Worm (Caenorhabditis elegans) whole organism, L1 larva: ENCODE results near the gene nhr-177.

Source experiments
- ces-1 ChIP-seq: fragments of 150-350 bp; optimal IDR thresholded peaks from 2 replicates; lab custom pipeline; 2014; ENCODE audit warnings: missing biosample characterization, missing genetic modification reagents, missing genetic modification characterization
- efl-3 ChIP-seq: fragments of 200-800 bp; sonication (Bioruptor generic); optimal IDR thresholded peaks from 2 replicates; lab custom pipeline; 2018; ENCODE audit warnings: mild to moderate bottlenecking, missing genetic modification characterization, missing compliant biosample characterization
- egl-27 ChIP-seq, 2 experiments: fragments of 150-350 bp in 1 of 2; sonication (generic microtip); optimal IDR thresholded peaks; 3 replicates each; lab custom pipeline; 2017 to 2018; ENCODE audit warnings: missing biosample characterization in 2 of 2, missing genetic modification characterization in 2 of 2, missing genetic modification reagents in 2 of 2
- fkh-10 ChIP-seq: sonication (generic microtip); optimal IDR thresholded peaks from 2 replicates; lab custom pipeline; 2017; ENCODE audit warnings: missing biosample characterization, missing genetic modification reagents, missing genetic modification characterization
- mdl-1 ChIP-seq, 2 experiments: fragments of 150-350 bp; optimal IDR thresholded peaks; 2 replicates each; lab custom pipeline; 2014 to 2017; ENCODE audit warnings: missing biosample characterization in 2 of 2, missing genetic modification characterization in 2 of 2, inconsistent platforms in 1 of 2
- mep-1 ChIP-seq: fragments of 150-350 bp; optimal IDR thresholded peaks from 2 replicates; lab custom pipeline; 2014; ENCODE audit warnings: missing biosample characterization, missing genetic modification characterization
- nhr-19 ChIP-seq: fragments of 200-800 bp; sonication (Bioruptor generic); conservative IDR thresholded peaks from 2 replicates; pipeline ENCODE4 v1.3.6; 2022; ENCODE audit warnings: missing genetic modification characterization, missing compliant biosample characterization
- nhr-28 ChIP-seq: fragments of 150-350 bp; optimal IDR thresholded peaks from 2 replicates; lab custom pipeline; 2014; ENCODE audit warnings: missing biosample characterization, missing genetic modification characterization
- skn-1 ChIP-seq: fragments of 150-350 bp; optimal IDR thresholded peaks from 2 replicates; lab custom pipeline; 2014; ENCODE audit warnings: missing biosample characterization, missing genetic modification characterization
- unc-130 ChIP-seq: fragments of 150-350 bp; optimal IDR thresholded peaks from 2 replicates; lab custom pipeline; 2017; ENCODE audit warnings: missing biosample characterization, missing genetic modification characterization, inconsistent platforms
- unc-62 ChIP-seq: fragments of 150-350 bp; optimal IDR thresholded peaks from 2 replicates; lab custom pipeline; 2014; ENCODE audit warnings: missing biosample characterization, missing genetic modification reagents, missing genetic modification characterization
- unc-86 ChIP-seq: sonication (generic microtip); optimal IDR thresholded peaks from 2 replicates; lab custom pipeline; 2016; ENCODE audit warnings: missing genetic modification characterization, missing compliant biosample characterization
- ztf-11 ChIP-seq, 2 experiments: sonication (generic microtip); optimal IDR thresholded peaks; 2 replicates each; lab custom pipeline; 2016 to 2017; ENCODE audit warnings: missing genetic modification characterization in 2 of 2, missing biosample characterization in 1 of 2, missing compliant biosample characterization in 1 of 2

DNA sequence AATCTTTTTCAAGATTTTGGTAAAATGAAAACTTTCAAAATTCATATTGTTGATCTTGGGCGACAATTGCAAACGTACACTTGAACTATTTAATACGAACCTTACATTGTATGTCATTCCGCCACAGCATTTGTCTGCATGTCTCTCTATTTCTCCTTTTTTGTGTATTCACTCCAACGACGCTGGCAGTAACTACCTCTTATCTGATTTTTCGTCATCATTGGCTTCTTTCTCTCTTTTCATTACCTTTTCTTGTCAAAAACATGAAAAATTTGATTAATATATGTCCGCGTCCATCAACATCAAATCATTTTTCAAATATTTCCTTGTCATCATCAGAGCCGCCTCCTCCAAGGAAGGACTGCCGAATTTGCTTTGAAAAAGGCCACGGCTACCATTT, at the start of gene nhr-177:
- TF ChIP-seq mep-1 (tag; lab: Kevin White, UChicago): no peak
- TF ChIP-seq ztf-11 (tag; optimal IDR thresholded peaks at IDR 0.05; lab: Kevin White, UChicago): no peak
- no peak for TF ChIP-seq nhr-19 (GFP tag; lab: Robert Waterston, UW)
- no peak for TF ChIP-seq nhr-28 (tag; lab: Kevin White, UChicago)
- no peak for TF ChIP-seq efl-3 (GFP tag; lab: Kevin White, UChicago)
- TF ChIP-seq egl-27 (tag; optimal IDR thresholded peaks at IDR 0.05; lab: Kevin White, UChicago): no peak
- no peak for TF ChIP-seq ces-1 (GFP tag; lab: Kevin White, UChicago)
- TF ChIP-seq unc-130 (tag; lab: Kevin White, UChicago): no peak
- TF ChIP-seq unc-62: no peak
- TF ChIP-seq mdl-1 (tag; optimal IDR thresholded peaks at IDR 0.05; lab: Kevin White, UChicago): no peak
- no peak for TF ChIP-seq skn-1 (tag; lab: Kevin White, UChicago)
- TF ChIP-seq fkh-10: no peak
- TF ChIP-seq unc-86: no peak
